Worm (Caenorhabditis elegans) whole organism, L4 larva: ENCODE results near the gene nlp-46.

Experiments used
- F49E8.2 ChIP-seq: sonication (generic microtip); optimal IDR thresholded peaks from 2 replicates; lab custom pipeline; 2016; ENCODE audit warnings: missing compliant biosample characterization, mild to moderate bottlenecking, missing genetic modification characterization, borderline replicate concordance
- R02D3.7 ChIP-seq: fragments of 150-350 bp; sonication (generic microtip); optimal IDR thresholded peaks from 3 replicates; lab custom pipeline; 2014; ENCODE audit warnings: missing biosample characterization, missing genetic modification characterization
- T20F7.1 ChIP-seq: fragments of 200-800 bp; sonication (Bioruptor generic); optimal IDR thresholded peaks from 2 replicates; lab custom pipeline; 2018; ENCODE audit warnings: mild to moderate bottlenecking, missing genetic modification characterization, missing compliant biosample characterization
- Y5F2A.4 ChIP-seq: fragments of 200-800 bp; sonication (Bioruptor generic); optimal IDR thresholded peaks from 2 replicates; lab custom pipeline; 2018; ENCODE audit warnings: mild to moderate bottlenecking, missing genetic modification characterization, missing compliant biosample characterization
- aha-1 ChIP-seq: fragments of 150-350 bp; peaks from one replicate; lab custom pipeline; 2014; ENCODE audit warnings: missing biosample characterization, missing genetic modification characterization
- aly-2 ChIP-seq: sonication (generic microtip); optimal IDR thresholded peaks from 2 replicates; lab custom pipeline; 2018; ENCODE audit warnings: missing biosample characterization, missing genetic modification characterization
- ama-1 ChIP-seq: fragments of 150-350 bp; optimal IDR thresholded peaks from 2 replicates; lab custom pipeline; 2014; ENCODE audit warnings: inconsistent platforms, mixed read lengths
- attf-4 ChIP-seq: sonication (generic microtip); optimal IDR thresholded peaks from 3 replicates; lab custom pipeline; 2017; ENCODE audit warnings: missing biosample characterization, missing genetic modification characterization
- ceh-20 ChIP-seq: fragments of 200-800 bp; sonication (Bioruptor generic); IDR thresholded peaks from 2 replicates; pipeline ENCODE4 v1.3.6; 2022; ENCODE audit warnings: missing genetic modification reagents, missing genetic modification characterization, missing compliant biosample characterization
- ceh-32 ChIP-seq: sonication (generic microtip); optimal IDR thresholded peaks from 2 replicates; lab custom pipeline; 2016; ENCODE audit warnings: mild to moderate bottlenecking, missing genetic modification characterization, missing compliant biosample characterization; ENCODE audit not compliant: poor library complexity
- cey-2 ChIP-seq: sonication (generic microtip); optimal IDR thresholded peaks from 3 replicates; lab custom pipeline; 2017; ENCODE audit warnings: missing genetic modification characterization, mild to moderate bottlenecking, missing compliant biosample characterization, antibody characterized with exemption, borderline replicate concordance; ENCODE audit not compliant: insufficient read depth
- ctbp-1 ChIP-seq: fragments of 200-800 bp; sonication (Bioruptor generic); IDR thresholded peaks from 2 replicates; pipeline ENCODE4 v1.3.6; 2022; ENCODE audit warnings: missing genetic modification reagents, missing genetic modification characterization, missing compliant biosample characterization
- daf-16 ChIP-seq, 3 experiments: sonication (generic microtip); optimal IDR thresholded peaks; 2 replicates each; lab custom pipeline; 2016 to 2017; ENCODE audit warnings: missing genetic modification characterization in 3 of 3, missing genetic modification reagents in 3 of 3, mild to moderate bottlenecking in 2 of 3, missing compliant biosample characterization in 2 of 3, missing biosample characterization in 1 of 3, moderate library complexity in 1 of 3
- daf-8 ChIP-seq: fragments of 200-800 bp; sonication (Bioruptor generic); IDR thresholded peaks from 2 replicates; pipeline ENCODE4 v1.3.6; 2022; ENCODE audit warnings: missing genetic modification characterization, missing compliant biosample characterization
- dmd-8 ChIP-seq: fragments of 200-800 bp; sonication (Bioruptor generic); IDR thresholded peaks from 2 replicates; pipeline ENCODE4 v1.3.6; 2022; ENCODE audit warnings: missing genetic modification characterization, missing compliant biosample characterization
- dmd-9 ChIP-seq: fragments of 200-800 bp; sonication (Bioruptor generic); IDR thresholded peaks from 2 replicates; pipeline ENCODE4 v1.3.6; 2022; ENCODE audit warnings: missing genetic modification reagents, missing genetic modification characterization, missing compliant biosample characterization
- egl-27 ChIP-seq: sonication (generic microtip); optimal IDR thresholded peaks from 3 replicates; lab custom pipeline; 2017; ENCODE audit warnings: missing biosample characterization, missing genetic modification reagents, missing genetic modification characterization
- egl-43 ChIP-seq: fragments of 200-800 bp; sonication (Bioruptor generic); IDR thresholded peaks from 2 replicates; pipeline ENCODE4 v1.3.6; 2022; ENCODE audit warnings: missing genetic modification reagents, missing genetic modification characterization, missing compliant biosample characterization
- fos-1 ChIP-seq: fragments of 150-350 bp; optimal IDR thresholded peaks from 2 replicates; lab custom pipeline; 2014; ENCODE audit warnings: missing biosample characterization, missing genetic modification characterization
- gei-8 ChIP-seq: fragments of 200-800 bp; sonication (Bioruptor generic); optimal IDR thresholded peaks from 2 replicates; lab custom pipeline; 2018; ENCODE audit warnings: mild to moderate bottlenecking, missing genetic modification characterization, missing compliant biosample characterization
- hif-1 ChIP-seq, 2 experiments: sonication (generic microtip); optimal IDR thresholded peaks; 2 replicates each; lab custom pipeline; 2016 to 2017; ENCODE audit warnings: missing compliant biosample characterization in 2 of 2, missing genetic modification characterization in 2 of 2, missing genetic modification reagents in 2 of 2, missing genotype in 2 of 2, mild to moderate bottlenecking in 1 of 2
- jun-1 ChIP-seq: fragments of 150-350 bp; optimal IDR thresholded peaks from 2 replicates; lab custom pipeline; 2014; ENCODE audit warnings: missing biosample characterization, missing genetic modification reagents, missing genetic modification characterization
- lim-7 ChIP-seq: fragments of 200-800 bp; sonication (Bioruptor generic); IDR thresholded peaks from 2 replicates; pipeline ENCODE4 v1.3.6; 2022; ENCODE audit warnings: missing genetic modification characterization, missing compliant biosample characterization
- lin-15B ChIP-seq: fragments of 150-350 bp; sonication (generic microtip); optimal IDR thresholded peaks from 3 replicates; lab custom pipeline; 2014; ENCODE audit warnings: missing biosample characterization, missing genetic modification characterization
- lin-29 ChIP-seq: fragments of 200-800 bp; sonication (Bioruptor generic); IDR thresholded peaks from 2 replicates; pipeline ENCODE4 v1.3.6; 2022; ENCODE audit warnings: missing genetic modification reagents, missing genetic modification characterization, missing compliant biosample characterization
- madf-5 ChIP-seq, 2 experiments: fragments of 200-800 bp; sonication (Bioruptor generic); IDR thresholded peaks; 2 replicates each; pipeline ENCODE4 v1.3.6; 2022; ENCODE audit warnings: missing compliant biosample characterization in 2 of 2, missing genetic modification characterization in 2 of 2
- madf-9 ChIP-seq: fragments of 200-800 bp; sonication (Bioruptor generic); conservative IDR thresholded peaks from 2 replicates; pipeline ENCODE4 v1.3.6; 2022; ENCODE audit warnings: missing genetic modification reagents, missing genetic modification characterization, missing compliant biosample characterization
- mep-1 ChIP-seq: fragments of 150-350 bp; sonication (generic microtip); optimal IDR thresholded peaks from 3 replicates; lab custom pipeline; 2014; ENCODE audit warnings: missing biosample characterization, missing genetic modification characterization
- mes-2 ChIP-seq: sonication (generic microtip); optimal IDR thresholded peaks from 2 replicates; lab custom pipeline; 2016; ENCODE audit warnings: missing genotype, mild to moderate bottlenecking, missing genetic modification characterization, missing compliant biosample characterization; ENCODE audit not compliant: poor library complexity, severe bottlenecking
- mxl-2 ChIP-seq: fragments of 200-800 bp; sonication (Bioruptor generic); conservative IDR thresholded peaks from 2 replicates; pipeline ENCODE4 v1.3.6; 2022; ENCODE audit warnings: missing genetic modification reagents, missing genetic modification characterization, missing compliant biosample characterization
- mxl-3 ChIP-seq: fragments of 200-800 bp; sonication (Bioruptor generic); optimal IDR thresholded peaks from 2 replicates; lab custom pipeline; 2018; ENCODE audit warnings: mild to moderate bottlenecking, missing genetic modification characterization, missing compliant biosample characterization
- nhr-11 ChIP-seq: fragments of 150-350 bp; optimal IDR thresholded peaks from 2 replicates; lab custom pipeline; 2014; ENCODE audit warnings: missing biosample characterization, missing genetic modification characterization
- nhr-28 ChIP-seq: fragments of 150-350 bp; optimal IDR thresholded peaks from 2 replicates; lab custom pipeline; 2014; ENCODE audit warnings: missing biosample characterization, missing genetic modification characterization
- nhr-41 ChIP-seq: fragments of 200-800 bp; sonication (Bioruptor generic); IDR thresholded peaks from 2 replicates; pipeline ENCODE4 v1.3.6; 2022; ENCODE audit warnings: missing genetic modification reagents, missing genetic modification characterization, missing compliant biosample characterization
- nhr-42 ChIP-seq: fragments of 200-800 bp; sonication (Bioruptor generic); IDR thresholded peaks from 2 replicates; pipeline ENCODE4 v1.3.6; 2022; ENCODE audit warnings: missing genetic modification characterization, missing compliant biosample characterization
- nhr-48 ChIP-seq: sonication (generic microtip); optimal IDR thresholded peaks from 2 replicates; lab custom pipeline; 2016; ENCODE audit warnings: mild to moderate bottlenecking, missing genetic modification characterization, missing compliant biosample characterization
- nhr-6 ChIP-seq: fragments of 150-350 bp; optimal IDR thresholded peaks from 2 replicates; lab custom pipeline; 2014; ENCODE audit warnings: missing biosample characterization, missing genetic modification characterization
- nhr-76 ChIP-seq: fragments of 150-350 bp; optimal IDR thresholded peaks from 2 replicates; lab custom pipeline; 2014; ENCODE audit warnings: missing biosample characterization, missing genetic modification characterization
- rbr-2 ChIP-seq: sonication (generic microtip); optimal IDR thresholded peaks from 2 replicates; lab custom pipeline; 2016; ENCODE audit warnings: missing genotype, missing genetic modification characterization, missing compliant biosample characterization
- sdz-12 ChIP-seq: fragments of 200-800 bp; sonication (Bioruptor generic); optimal IDR thresholded peaks from 2 replicates; lab custom pipeline; 2018; ENCODE audit warnings: mild to moderate bottlenecking, missing genetic modification characterization, missing compliant biosample characterization
- set-16 ChIP-seq: fragments of 200-800 bp; sonication (Bioruptor generic); IDR thresholded peaks from 2 replicates; pipeline ENCODE4 v1.3.6; 2022; ENCODE audit warnings: missing genetic modification reagents, missing genetic modification characterization, missing compliant biosample characterization
- snpc-1.2 ChIP-seq: fragments of 200-800 bp; sonication (Bioruptor generic); IDR thresholded peaks from 2 replicates; pipeline ENCODE4 v1.3.6; 2022; ENCODE audit warnings: missing genetic modification reagents, missing genetic modification characterization, missing compliant biosample characterization
- spr-1 ChIP-seq: sonication (generic microtip); optimal IDR thresholded peaks from 2 replicates; lab custom pipeline; 2016; ENCODE audit warnings: mild to moderate bottlenecking, missing genetic modification characterization, missing compliant biosample characterization
- spr-3 ChIP-seq: fragments of 200-800 bp; sonication (Bioruptor generic); optimal IDR thresholded peaks from 2 replicates; lab custom pipeline; 2018; ENCODE audit warnings: mild to moderate bottlenecking, missing genetic modification characterization, missing compliant biosample characterization
- unc-130 ChIP-seq: sonication (generic microtip); optimal IDR thresholded peaks from 2 replicates; lab custom pipeline; 2016; ENCODE audit warnings: missing genetic modification reagents, missing genetic modification characterization, missing compliant biosample characterization
- zfp-3 ChIP-seq: fragments of 200-800 bp; sonication (Bioruptor generic); conservative IDR thresholded peaks from 2 replicates; pipeline ENCODE4 v1.3.6; 2022; ENCODE audit warnings: missing genetic modification reagents, missing genetic modification characterization, missing compliant biosample characterization
- zip-2 ChIP-seq: fragments of 150-350 bp; optimal IDR thresholded peaks from 2 replicates; lab custom pipeline; 2014; ENCODE audit warnings: missing biosample characterization, missing genetic modification characterization

The nlp-46 gene

ce11 chrV:12554172-12555031 is 48.3 kb upstream of the nlp-46 start (continued):
- no peak for TF ChIP-seq madf-9 (GFP tag; lab: Robert Waterston, UW)

- TF ChIP-seq mep-1 (peak; percentile 19), ama-1 (lab: Kevin White, UChicago) (no peak), unc-130 (GFP tag; lab: Kevin White, UChicago) (no peak), daf-16 (GFP tag; optimal IDR thresholded peaks at IDR 0.05; lab: Kevin White, UChicago) (no peak), daf-16 (tag; optimal IDR thresholded peaks at IDR 0.05; lab: Kevin White, UChicago) (no peak), mes-2 (tag; lab: Kevin White, UChicago) (no peak), nhr-6 (tag; lab: Kevin White, UChicago) (no peak), madf-9 (GFP tag; lab: Robert Waterston, UW) (no peak), aly-2 (tag; lab: Kevin White, UChicago) (no peak), spr-3 (GFP tag; lab: Kevin White, UChicago) (no peak), ctbp-1 (GFP tag; lab: Robert Waterston, UW) (peak; percentile 32; the same call in 1 of the 2 replicates), daf-8 (no peak), nhr-48 (tag; lab: Kevin White, UChicago) (peak; percentile 95), snpc-1.2 (GFP tag; lab: Robert Waterston, UW) (no peak), nhr-28 (tag; lab: Kevin White, UChicago) (peak; percentile 76), hif-1 (tag; optimal IDR thresholded peaks at IDR 0.05; lab: Kevin White, UChicago) (no peak), cey-2 (tag; lab: Kevin White, UChicago) (peak; percentile 15), ceh-32 (tag; lab: Kevin White, UChicago) (no peak), nhr-11 (tag; lab: Kevin White, UChicago) (no peak), rbr-2 (tag; lab: Kevin White, UChicago) (no peak), jun-1 (no peak), egl-43 (GFP tag; lab: Robert Waterston, UW) (no peak), lin-15B (no peak), lim-7 (no peak), gei-8 (GFP tag; lab: Kevin White, UChicago) (peak; percentile 12), attf-4 (tag; lab: Kevin White, UChicago) (no peak), zip-2 (tag; lab: Kevin White, UChicago) (no peak), lin-29 (0 out of 2 replicates have a peak, but pooled peaks have one; percentile 17), Y5F2A.4 (no peak), T20F7.1 (GFP tag; lab: Kevin White, UChicago) (no peak), zfp-3 (GFP tag; lab: Robert Waterston, UW) (no peak), madf-5 (GFP tag; IDR thresholded peaks at IDR 0.05; lab: Robert Waterston, UW) (no peak), nhr-42 (GFP tag; lab: Robert Waterston, UW) (no peak), mxl-3 (GFP tag; lab: Kevin White, UChicago) (peak; percentile 41), fos-1 (tag; lab: Kevin White, UChicago) (no peak), spr-1 (tag; lab: Kevin White, UChicago) (no peak), ceh-20 (peak; percentile 24; the same call in 1 of the 2 replicates), dmd-9 (no peak), nhr-41 (GFP tag; lab: Robert Waterston, UW) (no peak), set-16 (GFP tag; lab: Robert Waterston, UW) (0 out of 2 replicates have a peak, but pooled peaks have one; percentile 16), aha-1 (peak; percentile 83), mxl-2 (no peak), R02D3.7 (tag; lab: Kevin White, UChicago) (no peak), nhr-76 (tag; lab: Kevin White, UChicago) (no peak), dmd-8 (GFP tag; lab: Robert Waterston, UW) (no peak), sdz-12 (GFP tag; lab: Kevin White, UChicago) (no peak), egl-27 (tag; lab: Kevin White, UChicago) (no peak), F49E8.2 (no peak)
Observed at ce11 chrV:12553286-12553725, 47.2 kb upstream of the nlp-46 start.
